Worm (Caenorhabditis elegans) whole organism, late embryonic: ENCODE data around the gene msp-63.

Experiments
- ama-1 ChIP-seq: fragments of 150-350 bp; optimal IDR thresholded peaks from 2 replicates; lab custom pipeline; 2014
- ceh-45 ChIP-seq: fragments of 200-800 bp; sonication (Bioruptor generic); IDR thresholded peaks from 2 replicates; pipeline ENCODE4 v1.3.6; 2022; ENCODE audit warnings: missing genetic modification reagents, missing genetic modification characterization, missing compliant biosample characterization
- ceh-9 ChIP-seq: sonication (generic microtip); optimal IDR thresholded peaks from 2 replicates; lab custom pipeline; 2016; ENCODE audit warnings: mild to moderate bottlenecking, missing genetic modification characterization, inconsistent platforms, missing compliant biosample characterization
- ets-4 ChIP-seq: sonication (generic microtip); optimal IDR thresholded peaks from 2 replicates; lab custom pipeline; 2016; ENCODE audit warnings: missing genetic modification characterization, missing compliant biosample characterization
- sox-4 ChIP-seq: sonication (generic microtip); optimal IDR thresholded peaks from 2 replicates; lab custom pipeline; 2017; ENCODE audit warnings: mild to moderate bottlenecking, missing genetic modification characterization, inconsistent platforms, missing compliant biosample characterization

DNA sequence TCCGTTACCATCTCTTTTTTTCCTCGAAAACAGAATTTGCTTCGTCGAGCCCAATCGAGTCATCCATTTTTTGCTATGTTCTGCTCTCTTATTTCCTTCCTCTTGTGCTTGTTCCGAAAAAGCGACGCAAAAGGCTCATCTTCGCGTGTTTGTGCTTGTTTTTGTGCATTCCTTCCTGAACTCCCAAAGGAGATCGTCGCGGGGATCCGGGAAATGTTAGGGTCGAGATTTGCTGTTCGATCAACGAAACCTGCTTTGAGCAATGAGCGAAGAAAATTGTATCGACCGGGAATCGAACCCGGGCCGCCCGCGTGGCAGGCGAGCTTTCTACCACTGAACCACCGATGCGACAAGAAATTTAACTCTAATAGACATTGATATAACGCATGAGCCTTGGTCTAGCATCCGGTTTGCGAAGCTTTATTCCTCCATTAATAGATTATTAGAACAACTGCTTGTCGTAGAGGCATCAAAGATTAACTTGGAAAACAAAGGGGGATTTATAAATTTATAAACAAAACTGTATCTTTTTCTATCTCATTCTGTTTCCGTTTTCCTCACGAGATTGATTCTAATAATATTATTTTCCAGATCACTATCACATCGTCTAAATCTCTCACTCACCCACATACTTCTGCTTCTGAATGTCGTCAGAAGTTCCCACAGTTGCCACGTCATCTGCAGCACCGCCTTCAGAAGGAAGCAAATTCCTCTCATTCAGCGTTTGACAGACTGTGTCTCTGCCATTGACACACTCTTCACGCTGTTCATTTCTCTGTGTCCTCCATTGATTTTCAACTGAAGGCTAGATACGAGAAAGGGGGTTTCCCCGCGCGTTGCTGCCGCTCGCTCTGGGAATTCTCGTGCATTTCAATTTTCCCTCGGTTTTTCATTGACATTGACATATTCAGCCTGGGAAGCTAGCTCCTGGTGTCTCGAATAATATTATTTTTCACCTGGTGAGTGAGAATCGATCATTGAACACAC is 15.0 kb downstream of the msp-63 start, which contains the start of gene K05F1.6:
- TF ChIP-seq ceh-45 (GFP tag; lab: Robert Waterston, UW) (peak; percentile 65; the same call in 1 of the 2 replicates), ama-1 (lab: Kevin White, UChicago) (no peak), ceh-9 (peak; percentile 61), sox-4 (tag; lab: Kevin White, UChicago) (peak; percentile 67), ets-4 (peak; percentile 6)
